Worm (Caenorhabditis elegans) whole organism, L4/young adult: ENCODE measurements around the gene K09C4.10.

ENCODE experiments used
- W03F9.2 ChIP-seq: fragments of 150-350 bp; optimal IDR thresholded peaks from 2 replicates; lab custom pipeline; 2014; ENCODE audit warnings: missing biosample characterization, missing genetic modification characterization
- dao-5 ChIP-seq: sonication (generic microtip); optimal IDR thresholded peaks from 2 replicates; lab custom pipeline; 2016; ENCODE audit warnings: missing genotype, missing genetic modification characterization, moderate library complexity, missing compliant biosample characterization
- him-1 ChIP-seq: sonication (generic microtip); optimal IDR thresholded peaks from 2 replicates; lab custom pipeline; 2016; ENCODE audit warnings: missing genotype, missing genetic modification reagents, missing genetic modification characterization, missing compliant biosample characterization

DNA sequence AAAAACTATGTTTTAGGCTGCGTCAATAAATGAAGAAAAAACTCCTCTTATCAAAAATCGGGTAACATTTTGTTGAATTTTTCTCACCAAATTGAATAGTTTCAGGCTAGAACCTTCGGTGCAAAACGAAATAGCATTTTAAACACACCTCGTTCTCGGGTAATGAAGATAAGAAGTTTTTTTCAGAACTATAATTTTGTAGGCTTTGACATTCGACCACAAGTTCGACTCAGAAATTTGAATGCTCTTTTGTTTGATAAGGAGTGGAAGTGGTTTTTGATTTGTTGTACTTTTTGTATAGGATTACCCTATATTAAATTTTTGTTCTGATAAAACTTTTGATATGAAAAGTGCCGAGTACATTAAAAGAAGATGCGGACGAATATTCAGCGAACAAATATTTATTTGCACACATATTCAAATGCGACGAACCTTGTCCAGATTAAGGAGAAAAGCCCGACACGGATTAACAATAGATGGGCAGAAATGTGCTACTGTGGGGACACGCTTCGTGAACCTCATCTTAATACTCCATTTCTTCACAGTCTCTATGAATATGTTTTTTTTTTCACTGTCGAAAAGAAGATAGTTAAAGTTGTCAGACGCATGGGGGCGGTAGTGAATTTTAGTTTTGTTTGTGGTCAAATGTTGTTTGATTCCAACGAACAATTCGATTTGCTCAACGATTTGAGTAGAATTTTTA lies 26.7 kb upstream of the K09C4.10 start:
- TF ChIP-seq him-1 (no peak), dao-5 (tag; lab: Kevin White, UChicago) (no peak), W03F9.2 (tag; lab: Kevin White, UChicago) (no peak)
